In genomic region chr3R:5062502-5062901, dm6 we compare ENCODE assay signal across 3 fruit fly cellular contexts.
TF ChIP-seq lines count a peak whose summit lies in the region.

No protein-coding gene starts in this region.

- no peak for TF ChIP-seq CTCF in whole organism, embryonic (GFP tag; optimal IDR thresholded peaks at IDR 0.05; lab: Kevin White, UChicago)

TF ChIP-seq in whole organism, adult, 20 proteins besides CTCF, POLR2A, EP300 and RAD21:
- TF ChIP-seq CG7101 (tag; optimal IDR thresholded peaks at IDR 0.05; lab: Kevin White, UChicago): no peak
- TF ChIP-seq CG7045 (GFP tag; optimal IDR thresholded peaks at IDR 0.05; lab: Kevin White, UChicago): peak; percentile 22
- no peak for TF ChIP-seq CG14711 (tag; optimal IDR thresholded peaks at IDR 0.05; lab: Kevin White, UChicago)

TF ChIP-seq in whole organism, embryonic, 481 proteins besides CTCF, POLR2A, EP300 and RAD21 (continues in another document):
- peak; percentile 32 for TF ChIP-seq lab (GFP tag; optimal IDR thresholded peaks at IDR 0.05; lab: Kevin White, UChicago)
- no peak for TF ChIP-seq grau (tag; optimal IDR thresholded peaks at IDR 0.05; lab: Kevin White, UChicago)
- no peak for TF ChIP-seq bowl (GFP tag; IDR thresholded peaks at IDR 0.05; lab: Robert Waterston, UW)
- no peak for TF ChIP-seq Spps (tag; optimal IDR thresholded peaks at IDR 0.05; lab: Kevin White, UChicago)
- no peak for TF ChIP-seq chm (GFP tag; IDR thresholded peaks at IDR 0.05; lab: Robert Waterston, UW)
- no peak for TF ChIP-seq CG15696 (tag; optimal IDR thresholded peaks at IDR 0.05; lab: Kevin White, UChicago)
- no peak for TF ChIP-seq CG10321 (GFP tag; IDR thresholded peaks at IDR 0.05; lab: Robert Waterston, UW)
- no peak for TF ChIP-seq Dad (GFP tag; optimal IDR thresholded peaks at IDR 0.05; lab: Kevin White, UChicago)
- TF ChIP-seq Sin3A (optimal IDR thresholded peaks at IDR 0.05; lab: Kevin White, UChicago): no peak
- no peak for TF ChIP-seq CG3163 (GFP tag; optimal IDR thresholded peaks at IDR 0.05; lab: Kevin White, UChicago)
- no peak for TF ChIP-seq slbo (GFP tag; IDR thresholded peaks at IDR 0.05; lab: Robert Waterston, UW)
- TF ChIP-seq Sry-δ (GFP tag; optimal IDR thresholded peaks at IDR 0.05; lab: Kevin White, UChicago): no peak
- peak; percentile 25 for TF ChIP-seq cad (GFP tag; optimal IDR thresholded peaks at IDR 0.05; lab: Kevin White, UChicago)
- no peak for TF ChIP-seq CG13775 (GFP tag; optimal IDR thresholded peaks at IDR 0.05; lab: Kevin White, UChicago)
- 0 out of 3 replicates have a peak, but pooled peaks have one; percentile 37 for TF ChIP-seq ci (GFP tag; IDR thresholded peaks at IDR 0.05; lab: Robert Waterston, UW)
- TF ChIP-seq slou (GFP tag; optimal IDR thresholded peaks at IDR 0.05; lab: Kevin White, UChicago): no peak
- no peak for TF ChIP-seq al (GFP tag; IDR thresholded peaks at IDR 0.05; lab: Robert Waterston, UW)
- peak; percentile 6 for TF ChIP-seq BtbVII (GFP tag; optimal IDR thresholded peaks at IDR 0.05; lab: Kevin White, UChicago)
- no peak for TF ChIP-seq vvl (GFP tag; IDR thresholded peaks at IDR 0.05; lab: Robert Waterston, UW)
- no peak for TF ChIP-seq crp (GFP tag; optimal IDR thresholded peaks at IDR 0.05; lab: Kevin White, UChicago)
- TF ChIP-seq Dll (GFP tag; IDR thresholded peaks at IDR 0.05; lab: Robert Waterston, UW; ENCODE audit: partially characterized antibody): no peak
- peak; percentile 5 for TF ChIP-seq CG9727 (GFP tag; optimal IDR thresholded peaks at IDR 0.05; lab: Kevin White, UChicago)
- TF ChIP-seq CG6854 (GFP tag; optimal IDR thresholded peaks at IDR 0.05; lab: Kevin White, UChicago): no peak
- no peak for TF ChIP-seq CG15514 (GFP tag; optimal IDR thresholded peaks at IDR 0.05; lab: Kevin White, UChicago)
- TF ChIP-seq Dip3 (GFP tag; optimal IDR thresholded peaks at IDR 0.05; lab: Kevin White, UChicago): no peak
- TF ChIP-seq pros (GFP tag; optimal IDR thresholded peaks at IDR 0.05; lab: Kevin White, UChicago): no peak
- TF ChIP-seq CG11085 (GFP tag; IDR thresholded peaks at IDR 0.05; lab: Robert Waterston, UW): 0 out of 2 replicates have a peak, but pooled peaks have one; percentile 6
- TF ChIP-seq Hr51 (GFP tag; optimal IDR thresholded peaks at IDR 0.05; lab: Kevin White, UChicago): no peak
- TF ChIP-seq bbx (GFP tag; IDR thresholded peaks at IDR 0.05; lab: Robert Waterston, UW; ENCODE audit: partially characterized antibody): no peak
- no peak for TF ChIP-seq CG31365 (tag; optimal IDR thresholded peaks at IDR 0.05; lab: Kevin White, UChicago)
- no peak for TF ChIP-seq CG8359 (GFP tag; optimal IDR thresholded peaks at IDR 0.05; lab: Kevin White, UChicago; ENCODE audit: borderline replicate concordance)
- TF ChIP-seq zfh2 (GFP tag; optimal IDR thresholded peaks at IDR 0.05; lab: Kevin White, UChicago): no peak
- TF ChIP-seq NfI (GFP tag; optimal IDR thresholded peaks at IDR 0.05; lab: Kevin White, UChicago): no peak
- no peak for TF ChIP-seq CG4854 (GFP tag; optimal IDR thresholded peaks at IDR 0.05; lab: Kevin White, UChicago)
- TF ChIP-seq CG2120 (GFP tag; optimal IDR thresholded peaks at IDR 0.05; lab: Kevin White, UChicago): no peak
- no peak for TF ChIP-seq fu2 (GFP tag; optimal IDR thresholded peaks at IDR 0.05; lab: Kevin White, UChicago)
- TF ChIP-seq schlank (tag; optimal IDR thresholded peaks at IDR 0.05; lab: Kevin White, UChicago): no peak
- no peak for TF ChIP-seq ind (GFP tag; optimal IDR thresholded peaks at IDR 0.05; lab: Kevin White, UChicago)
- TF ChIP-seq sens (GFP tag; lab: Kevin White, UChicago): peak; percentile 62
- no peak for TF ChIP-seq fd3F (GFP tag; optimal IDR thresholded peaks at IDR 0.05; lab: Kevin White, UChicago)
- 0 out of 4 replicates have a peak, but pooled peaks have one; percentile 16 for TF ChIP-seq chinmo (GFP tag; IDR thresholded peaks at IDR 0.05; lab: Robert Waterston, UW; ENCODE audit: partially characterized antibody)
- no peak for TF ChIP-seq HLH54F (GFP tag; optimal IDR thresholded peaks at IDR 0.05; lab: Kevin White, UChicago)
- TF ChIP-seq HLH4C (GFP tag; IDR thresholded peaks at IDR 0.05; lab: Robert Waterston, UW; ENCODE audit: partially characterized antibody): no peak
- peak; percentile 2 for TF ChIP-seq CG6813 (GFP tag; optimal IDR thresholded peaks at IDR 0.05; lab: Kevin White, UChicago)
- TF ChIP-seq jigr1 (GFP tag; IDR thresholded peaks at IDR 0.05; lab: Robert Waterston, UW): no peak

TF ChIP-seq in whole organism, prepupa, 60 proteins besides CTCF, POLR2A, EP300 and RAD21:
- TF ChIP-seq CG11294 (GFP tag; IDR thresholded peaks at IDR 0.05; lab: Robert Waterston, UW): no peak
- TF ChIP-seq eg (GFP tag; IDR thresholded peaks at IDR 0.05; lab: Robert Waterston, UW): no peak
- peak; percentile 14 for TF ChIP-seq Met (GFP tag; optimal IDR thresholded peaks at IDR 0.05; lab: Kevin White, UChicago)
- no peak for TF ChIP-seq topi (GFP tag; optimal IDR thresholded peaks at IDR 0.05; lab: Kevin White, UChicago)
- peak; percentile 52 for TF ChIP-seq fkh (GFP tag; optimal IDR thresholded peaks at IDR 0.05; lab: Kevin White, UChicago)
- TF ChIP-seq Eip78C (GFP tag; lab: Kevin White, UChicago): peak; percentile 35
- peak; percentile 62 for TF ChIP-seq svp (GFP tag; lab: Kevin White, UChicago)
- peak; percentile 27 for TF ChIP-seq vri (GFP tag; optimal IDR thresholded peaks at IDR 0.05; lab: Kevin White, UChicago)
- no peak for TF ChIP-seq fd85E (GFP tag; optimal IDR thresholded peaks at IDR 0.05; lab: Kevin White, UChicago)
- no peak for TF ChIP-seq Eip75B (GFP tag; optimal IDR thresholded peaks at IDR 0.05; lab: Kevin White, UChicago)
